Worm (Caenorhabditis elegans): ENCODE results near the gene ZK418.6.

ce11 chrIII:7111793-7112192 is 33.2 kb upstream of the ZK418.6 start, which contains the start of gene B0280.7:
- TF ChIP-seq F49E8.2 (tag; optimal IDR thresholded peaks at IDR 0.05; ENCODE audit: borderline replicate concordance) (no peak), aly-2 (tag; optimal IDR thresholded peaks at IDR 0.05) (no peak), nhr-6 (tag; optimal IDR thresholded peaks at IDR 0.05) (no peak), R02D3.7 (tag; optimal IDR thresholded peaks at IDR 0.05) (no peak), lsy-2 (tag; optimal IDR thresholded peaks at IDR 0.05) (no peak), dmd-9 (GFP tag; IDR thresholded peaks at IDR 0.05) (no peak), nhr-28 (tag; optimal IDR thresholded peaks at IDR 0.05) (no peak), nhr-237 (tag; optimal IDR thresholded peaks at IDR 0.05) (no peak), daf-19 (GFP tag; conservative IDR thresholded peaks at IDR 0.05) (no peak), Y75B8A.6 (GFP tag; IDR thresholded peaks at IDR 0.05) (no peak), madf-9 (GFP tag; conservative IDR thresholded peaks at IDR 0.05) (no peak), nhr-111 (GFP tag; optimal IDR thresholded peaks at IDR 0.05) (no peak), zag-1 (tag; optimal IDR thresholded peaks at IDR 0.05) (no peak), ces-1 (GFP tag; optimal IDR thresholded peaks at IDR 0.05) (no peak)
